Fruit fly (Drosophila melanogaster): ENCODE measurements around the gene Rcd-1.

The Rcd-1 gene

DNA sequence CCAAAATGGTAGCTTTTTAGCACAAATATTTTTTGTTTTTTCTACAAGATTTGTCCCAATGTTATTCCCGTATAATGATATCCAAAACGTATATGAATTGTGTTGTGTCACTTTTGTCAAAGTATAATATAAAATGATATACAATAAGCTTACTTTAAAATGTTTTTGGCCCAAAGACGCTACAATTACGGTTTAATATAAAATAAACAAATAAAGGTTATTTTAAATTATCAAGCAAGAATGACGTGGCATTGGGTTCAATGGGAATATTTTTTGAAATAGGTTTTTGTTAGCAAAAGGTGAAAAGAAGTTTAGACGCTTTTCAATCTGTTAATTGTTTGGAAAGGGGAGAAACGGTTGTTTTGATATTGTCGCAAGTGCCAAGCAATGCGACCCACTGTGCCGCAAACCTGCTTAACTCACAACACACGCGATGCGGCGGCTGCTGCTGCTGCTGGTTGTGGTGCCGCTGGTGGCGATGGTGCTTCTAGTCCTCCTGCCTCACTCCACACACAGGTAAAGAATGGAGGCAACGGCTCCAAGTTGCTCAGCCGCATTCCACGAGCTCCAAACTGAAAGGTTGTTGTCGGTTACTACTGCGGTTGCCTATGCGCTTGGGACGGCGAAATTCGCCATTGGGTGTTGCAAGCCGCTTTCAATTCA lies 24.8 kb downstream of the Rcd-1 start (continued):
- TF ChIP-seq Taf1 (GFP tag; IDR thresholded peaks at IDR 0.05) (no peak), BEAF-32 (GFP tag; optimal IDR thresholded peaks at IDR 0.05) (no peak), en (GFP tag; optimal IDR thresholded peaks at IDR 0.05) (no peak), CG5245 (GFP tag; optimal IDR thresholded peaks at IDR 0.05) (no peak), CG10274 (GFP tag; optimal IDR thresholded peaks at IDR 0.05) (peak; percentile 25), CG43689 (GFP tag; IDR thresholded peaks at IDR 0.05) (no peak), Atf3 (GFP tag; optimal IDR thresholded peaks at IDR 0.05) (no peak), ewg (GFP tag; optimal IDR thresholded peaks at IDR 0.05) (peak; percentile 19), CG12155 (GFP tag; optimal IDR thresholded peaks at IDR 0.05) (peak; percentile 2), CG7271 (tag; optimal IDR thresholded peaks at IDR 0.05) (no peak), CoRest (tag; optimal IDR thresholded peaks at IDR 0.05) (peak; percentile 76), toy (GFP tag; IDR thresholded peaks at IDR 0.05) (no peak), CG13287 (GFP tag; IDR thresholded peaks at IDR 0.05; ENCODE audit: partially characterized antibody) (no peak), CG18764 (GFP tag; optimal IDR thresholded peaks at IDR 0.05) (no peak), HLH4C (GFP tag; IDR thresholded peaks at IDR 0.05; ENCODE audit: partially characterized antibody) (no peak), wek (GFP tag; optimal IDR thresholded peaks at IDR 0.05) (no peak), CG1603 (tag; optimal IDR thresholded peaks at IDR 0.05) (no peak), CG10431 (GFP tag; optimal IDR thresholded peaks at IDR 0.05) (no peak), Pdp1 (GFP tag; optimal IDR thresholded peaks at IDR 0.05) (peak; percentile 14 to 21), nerfin-1 (tag; optimal IDR thresholded peaks at IDR 0.05) (peak; percentile 44), CG8924 (tag; optimal IDR thresholded peaks at IDR 0.05) (peak; percentile 69), CG8089 (GFP tag; optimal IDR thresholded peaks at IDR 0.05) (no peak), MESR4 (GFP tag; optimal IDR thresholded peaks at IDR 0.05) (no peak), Dfd (GFP tag; optimal IDR thresholded peaks at IDR 0.05) (no peak), Hr78 (GFP tag; optimal IDR thresholded peaks at IDR 0.05) (no peak), CG7372 (GFP tag; IDR thresholded peaks at IDR 0.05) (no peak), CG4282 (GFP tag; optimal IDR thresholded peaks at IDR 0.05) (no peak), Side (GFP tag; optimal IDR thresholded peaks at IDR 0.05) (no peak), ato (GFP tag; IDR thresholded peaks at IDR 0.05; ENCODE audit: partially characterized antibody) (no peak), fru (optimal IDR thresholded peaks at IDR 0.05) (no peak), CG7357 (GFP tag; IDR thresholded peaks at IDR 0.05) (no peak), esg (GFP tag; conservative IDR thresholded peaks at IDR 0.05) (no peak), ATbp (GFP tag; optimal IDR thresholded peaks at IDR 0.05) (peak; percentile 24), fd3F (GFP tag; optimal IDR thresholded peaks at IDR 0.05) (peak; percentile 7), CG17359 (tag; optimal IDR thresholded peaks at IDR 0.05) (peak; percentile 35), lmd (GFP tag; IDR thresholded peaks at IDR 0.05) (no peak), Bdp1 (GFP tag; optimal IDR thresholded peaks at IDR 0.05) (no peak), Lpt (GFP tag; optimal IDR thresholded peaks at IDR 0.05) (no peak), CG7963 (GFP tag; IDR thresholded peaks at IDR 0.05; ENCODE audit: partially characterized antibody) (no peak), HmgD (GFP tag; optimal IDR thresholded peaks at IDR 0.05) (no peak), Ets65A (GFP tag) (peak; percentile 66), ara (GFP tag; IDR thresholded peaks at IDR 0.05) (no peak), Oaz (GFP tag; IDR thresholded peaks at IDR 0.05) (no peak), Neu2 (GFP tag; optimal IDR thresholded peaks at IDR 0.05; ENCODE audit: borderline replicate concordance) (no peak), p53 (GFP tag; optimal IDR thresholded peaks at IDR 0.05) (no peak), D (optimal IDR thresholded peaks at IDR 0.05) (no peak), D (GFP tag; optimal IDR thresholded peaks at IDR 0.05) (peak; percentile 50), CG13894 (tag; optimal IDR thresholded peaks at IDR 0.05) (no peak), sug (tag; optimal IDR thresholded peaks at IDR 0.05) (no peak), CG10267 (tag; optimal IDR thresholded peaks at IDR 0.05) (peak; percentile 37), ap (GFP tag; IDR thresholded peaks at IDR 0.05) (no peak)

Measured in whole organism, embryonic.